Fruit fly (Drosophila melanogaster): ENCODE data around the gene CG42747.

dm6 chr3L:6437235-6437634 lies 36.8 kb downstream of the CG42747 start:
- TF ChIP-seq h (optimal IDR thresholded peaks at IDR 0.05) (no peak), psq (optimal IDR thresholded peaks at IDR 0.05) (no peak), ttk (optimal IDR thresholded peaks at IDR 0.05) (no peak), insv (optimal IDR thresholded peaks at IDR 0.05) (no peak), Myc (optimal IDR thresholded peaks at IDR 0.05) (no peak)
